Fruit fly (Drosophila melanogaster) whole organism, embryonic: ENCODE measurements around the gene Atg6.
A peak's percentile ranks its signal among the peaks of the same experiment; 100 is the strongest.

Source experiments
- Atf6 ChIP-seq: fragments of 200-800 bp; sonication (Bioruptor generic); IDR thresholded peaks from 2 replicates; pipeline ENCODE4 v1.3.6; 2022; ENCODE audit warnings: missing biosample characterization, missing genetic modification characterization
- BtbVII ChIP-seq: fragments of 200-800 bp; sonication (Bioruptor generic); optimal IDR thresholded peaks from 3 replicates; lab custom pipeline; 2017; ENCODE audit warnings: missing biosample characterization, mild to moderate bottlenecking, missing genetic modification characterization
- CG10267 ChIP-seq: fragments of 200-800 bp; sonication (Bioruptor generic); optimal IDR thresholded peaks from 2 replicates; lab custom pipeline; 2018; ENCODE audit warnings: missing biosample characterization, mild to moderate bottlenecking, missing genetic modification characterization, moderate library complexity
- CG10979 ChIP-seq: fragments of 200-800 bp; sonication (Bioruptor generic); optimal IDR thresholded peaks from 2 replicates; lab custom pipeline; 2018; ENCODE audit warnings: missing biosample characterization, mild to moderate bottlenecking, missing genetic modification characterization, moderate library complexity
- CG11247 ChIP-seq: fragments of 200-800 bp; sonication (Bioruptor generic); IDR thresholded peaks from 2 replicates; pipeline ENCODE4 v1.3.6; 2022; ENCODE audit warnings: missing biosample characterization, missing genetic modification characterization
- CG11398 ChIP-seq: fragments of 200-800 bp; sonication (Bioruptor generic); optimal IDR thresholded peaks from 2 replicates; lab custom pipeline; 2016; ENCODE audit warnings: missing biosample characterization, missing genetic modification characterization
- CG11695 ChIP-seq: fragments of 200-800 bp; sonication (Bioruptor generic); IDR thresholded peaks from 3 replicates; pipeline ENCODE4 v1.3.6; 2022; ENCODE audit warnings: missing biosample characterization, missing genetic modification characterization
- CG13287 ChIP-seq: fragments of 200-800 bp; sonication (Bioruptor generic); IDR thresholded peaks from 2 replicates; pipeline ENCODE4 v1.3.6; 2022; ENCODE audit warnings: missing biosample characterization, missing genetic modification characterization; ENCODE audit not compliant: partially characterized antibody
- CG2678 ChIP-seq: fragments of 200-800 bp; sonication (Bioruptor generic); optimal IDR thresholded peaks from 3 replicates; lab custom pipeline; 2019; ENCODE audit warnings: missing biosample characterization, mild to moderate bottlenecking, missing genetic modification characterization, moderate library complexity
- CG2889 ChIP-seq: fragments of 200-800 bp; sonication (Bioruptor generic); IDR thresholded peaks from 3 replicates; pipeline ENCODE4 v1.3.6; 2022; ENCODE audit warnings: missing biosample characterization, missing genetic modification characterization
- CG3163 ChIP-seq: fragments of 200-800 bp; sonication (Bioruptor generic); optimal IDR thresholded peaks from 3 replicates; lab custom pipeline; 2016; ENCODE audit warnings: missing biosample characterization, missing genetic modification characterization
- CG34376 ChIP-seq: fragments of 200-800 bp; sonication (Bioruptor generic); optimal IDR thresholded peaks from 2 replicates; lab custom pipeline; 2018; ENCODE audit warnings: missing biosample characterization, mild to moderate bottlenecking, missing genetic modification characterization
- CG3726 ChIP-seq: fragments of 200-800 bp; sonication (Bioruptor generic); IDR thresholded peaks from 3 replicates; pipeline ENCODE4, ENCODE4 v1.3.6; 2022; ENCODE audit warnings: missing biosample characterization, missing genetic modification characterization
- CG7372 ChIP-seq: fragments of 200-800 bp; sonication (Bioruptor generic); IDR thresholded peaks from 2 replicates; pipeline ENCODE4 v1.3.6; 2022; ENCODE audit warnings: missing biosample characterization, missing genetic modification characterization
- CG8359 ChIP-seq: fragments of 200-800 bp; sonication (Bioruptor generic); optimal IDR thresholded peaks from 2 replicates; lab custom pipeline; 2017; ENCODE audit warnings: missing biosample characterization, mild to moderate bottlenecking, missing genetic modification characterization, borderline replicate concordance
- D19A ChIP-seq: fragments of 200-800 bp; optimal IDR thresholded peaks from 3 replicates; lab custom pipeline; 2019; ENCODE audit warnings: missing biosample characterization, mild to moderate bottlenecking, missing genetic modification characterization, moderate library complexity
- D19B ChIP-seq: fragments of 200-800 bp; sonication (Bioruptor generic); optimal IDR thresholded peaks from 2 replicates; lab custom pipeline; 2017; ENCODE audit warnings: missing biosample characterization, mild to moderate bottlenecking, missing genetic modification characterization
- Dip2 ChIP-seq: fragments of 200-800 bp; sonication (Bioruptor generic); IDR thresholded peaks from 2 replicates; pipeline ENCODE4 v1.3.6; 2022; ENCODE audit warnings: missing biosample characterization, missing genetic modification characterization
- Drgx ChIP-seq: fragments of 200-800 bp; sonication (Bioruptor generic); IDR thresholded peaks from 2 replicates; pipeline ENCODE4 v1.3.6; 2022; ENCODE audit warnings: missing biosample characterization, missing genetic modification characterization
- GATAe ChIP-seq: fragments of 200-800 bp; sonication (Bioruptor generic); conservative IDR thresholded peaks from 2 replicates; pipeline ENCODE4 v1.3.6; 2022; ENCODE audit warnings: missing biosample characterization, missing genetic modification characterization
- Hr51 ChIP-seq, 2 experiments: fragments of 200-800 bp; sonication (Bioruptor generic); optimal IDR thresholded peaks; 2 replicates in 1 of 2; 3 replicates in 1 of 2; lab custom pipeline; 2016 to 2018; ENCODE audit warnings: missing biosample characterization in 2 of 2, missing genetic modification characterization in 2 of 2, mild to moderate bottlenecking in 1 of 2, moderate library complexity in 1 of 2
- Med ChIP-seq: fragments of 200-800 bp; sonication (Bioruptor generic); peaks from one replicate; lab custom pipeline; 2016; ENCODE audit warnings: missing biosample characterization, missing genetic modification characterization, mild to moderate bottlenecking, inconsistent platforms, moderate library complexity
- Oli ChIP-seq: fragments of 200-800 bp; sonication (Bioruptor generic); optimal IDR thresholded peaks from 2 replicates; lab custom pipeline; 2018; ENCODE audit warnings: missing biosample characterization, mild to moderate bottlenecking, missing genetic modification characterization, moderate library complexity
- Sox102F ChIP-seq: fragments of 200-800 bp; sonication (Bioruptor generic); optimal IDR thresholded peaks from 2 replicates; lab custom pipeline; 2018; ENCODE audit warnings: missing biosample characterization, mild to moderate bottlenecking, missing genetic modification characterization, moderate library complexity
- abd-A ChIP-seq: fragments of 200-800 bp; sonication (Bioruptor generic); optimal IDR thresholded peaks from 3 replicates; lab custom pipeline; 2019; ENCODE audit warnings: missing biosample characterization, mild to moderate bottlenecking, missing genetic modification characterization, moderate library complexity
- chinmo ChIP-seq: fragments of 200-800 bp; sonication (Bioruptor generic); IDR thresholded peaks from 4 replicates; pipeline ENCODE4 v1.3.6; 2022; ENCODE audit warnings: missing biosample characterization, missing genetic modification characterization; ENCODE audit not compliant: partially characterized antibody
- ci ChIP-seq: fragments of 200-800 bp; sonication (Bioruptor generic); IDR thresholded peaks from 3 replicates; pipeline ENCODE4 v1.3.6; 2022; ENCODE audit warnings: missing biosample characterization, missing genetic modification characterization
- exex ChIP-seq: fragments of 200-800 bp; sonication (Bioruptor generic); optimal IDR thresholded peaks from 4 replicates; lab custom pipeline; 2018; ENCODE audit warnings: missing biosample characterization, mild to moderate bottlenecking, missing genetic modification characterization, moderate library complexity
- inv ChIP-seq: fragments of 200-800 bp; sonication (Bioruptor generic); IDR thresholded peaks from 2 replicates; pipeline ENCODE4 v1.3.6; 2022; ENCODE audit warnings: missing biosample characterization, missing genetic modification characterization; ENCODE audit not compliant: partially characterized antibody
- jigr1 ChIP-seq: fragments of 200-800 bp; sonication (Bioruptor generic); IDR thresholded peaks from 3 replicates; pipeline ENCODE4 v1.3.6; 2022; ENCODE audit warnings: missing biosample characterization, missing genetic modification characterization
- lmd ChIP-seq: fragments of 200-800 bp; sonication (Bioruptor generic); IDR thresholded peaks from 2 replicates; pipeline ENCODE4 v1.3.6; 2022; ENCODE audit warnings: missing biosample characterization, missing genetic modification characterization
- mirr ChIP-seq: fragments of 200-800 bp; sonication (Bioruptor generic); optimal IDR thresholded peaks from 3 replicates; lab custom pipeline; 2018; ENCODE audit warnings: missing biosample characterization, mild to moderate bottlenecking, missing genetic modification characterization
- nom ChIP-seq: fragments of 200-800 bp; sonication (Bioruptor generic); optimal IDR thresholded peaks from 2 replicates; lab custom pipeline; 2017; ENCODE audit warnings: missing biosample characterization, missing genetic modification characterization, mild to moderate bottlenecking, moderate library complexity, missing genetic modification reagents
- otp ChIP-seq: fragments of 200-800 bp; sonication (Bioruptor generic); IDR thresholded peaks from 3 replicates; pipeline ENCODE4, ENCODE4 v1.3.6; 2022; ENCODE audit warnings: missing biosample characterization, missing genetic modification characterization
- pan ChIP-seq, 4 experiments: fragments of >200 bp in 3 of 4; fragments of 200-800 bp in 1 of 4; sonication (Bioruptor generic) in 1 of 4; optimal IDR thresholded peaks in 3 of 4; IDR thresholded peaks in 1 of 4; 2 replicates each; pipeline versions ENCODE4 v1.3.6 to Lab custom; 2017 to 2022; ENCODE audit warnings: missing biosample characterization in 2 of 4, missing genetic modification characterization in 2 of 4, mixed read lengths in 1 of 4
- row ChIP-seq: fragments of 200-800 bp; sonication (Bioruptor generic); IDR thresholded peaks from 3 replicates; pipeline ENCODE4 v1.3.6; 2022; ENCODE audit warnings: missing biosample characterization, missing genetic modification characterization
- run ChIP-seq: fragments of 200-800 bp; sonication (Bioruptor generic); optimal IDR thresholded peaks from 3 replicates; lab custom pipeline; 2018; ENCODE audit warnings: missing biosample characterization, mild to moderate bottlenecking, missing genetic modification characterization
- sd ChIP-seq: fragments of 200-800 bp; sonication (Bioruptor generic); optimal IDR thresholded peaks from 3 replicates; lab custom pipeline; 2018; ENCODE audit warnings: missing biosample characterization, mild to moderate bottlenecking, missing genetic modification characterization, moderate library complexity
- sob ChIP-seq: fragments of 200-800 bp; sonication (Bioruptor generic); IDR thresholded peaks from 2 replicates; pipeline ENCODE4 v1.3.6; 2022; ENCODE audit warnings: missing biosample characterization, missing genetic modification characterization
- sqz ChIP-seq: fragments of 200-800 bp; sonication (Bioruptor generic); optimal IDR thresholded peaks from 3 replicates; lab custom pipeline; 2018; ENCODE audit warnings: missing biosample characterization, mild to moderate bottlenecking, missing genetic modification characterization
- stc ChIP-seq: fragments of 200-800 bp; sonication (Bioruptor generic); IDR thresholded peaks from 2 replicates; pipeline ENCODE4 v1.3.6; 2022; ENCODE audit warnings: missing biosample characterization, missing genetic modification characterization
- vvl ChIP-seq: fragments of 200-800 bp; sonication (Bioruptor generic); IDR thresholded peaks from 2 replicates; pipeline ENCODE4 v1.3.6; 2022; ENCODE audit warnings: missing biosample characterization, missing genetic modification characterization
- zfh1 ChIP-seq: fragments of 200-800 bp; sonication (Bioruptor generic); IDR thresholded peaks from 3 replicates; pipeline ENCODE4 v1.3.6; 2022; ENCODE audit warnings: missing biosample characterization, missing genetic modification characterization

Gene Atg6

dm6 chr3R:24024123-24024522 is 26.5 kb downstream of the Atg6 start:
- TF ChIP-seq CG3163 (GFP tag; lab: Kevin White, UChicago) (no peak), nom (peak; percentile 16)

- TF ChIP-seq CG13287 (no peak), CG11247 (GFP tag; lab: Robert Waterston, UW) (no peak), abd-A (tag; lab: Kevin White, UChicago) (peak; percentile 3), sd (tag; lab: Kevin White, UChicago) (peak; percentile 94), CG3726 (no peak), nom (no peak), Med (GFP tag; lab: Kevin White, UChicago) (peak; percentile 39)
These were observed 28.7 kb downstream of the Atg6 start for dm6 chr3R:24021895-24022294.

- TF ChIP-seq otp (GFP tag; lab: Robert Waterston, UW): 0 out of 3 replicates have a peak, but pooled peaks have one; percentile 36
- TF ChIP-seq pan (optimal IDR thresholded peaks at IDR 0.05; lab: Kevin White, UChicago): no peak
- TF ChIP-seq pan (GFP tag; optimal IDR thresholded peaks at IDR 0.05 in 1 of 2, IDR thresholded peaks at IDR 0.05 in 1 of 2): peak in 1 of 2 experiments; percentile 37
- no peak for TF ChIP-seq inv (GFP tag; lab: Robert Waterston, UW)
- peak; percentile 52; the same call in 1 of the 2 replicates for TF ChIP-seq CG7372
- no peak for TF ChIP-seq CG11398 (GFP tag; lab: Kevin White, UChicago)
- peak; percentile 54 for TF ChIP-seq Med (GFP tag; lab: Kevin White, UChicago)
- peak; percentile 34 for TF ChIP-seq D19B
- TF ChIP-seq vvl (GFP tag; lab: Robert Waterston, UW): 0 out of 2 replicates have a peak, but pooled peaks have one; percentile 15
- TF ChIP-seq Hr51 (GFP tag; optimal IDR thresholded peaks at IDR 0.05; lab: Kevin White, UChicago): peak in 1 of 2 experiments; percentile 10
- no peak for TF ChIP-seq Dip2
- TF ChIP-seq Drgx (GFP tag; lab: Robert Waterston, UW): 0 out of 2 replicates have a peak, but pooled peaks have one; percentile 43
- TF ChIP-seq CG11695 (GFP tag; lab: Robert Waterston, UW): 0 out of 3 replicates have a peak, but pooled peaks have one; percentile 25
- peak; percentile 10 for TF ChIP-seq Oli (tag; lab: Kevin White, UChicago)
- TF ChIP-seq zfh1 (GFP tag; lab: Robert Waterston, UW): no peak
- TF ChIP-seq Sox102F (GFP tag; lab: Kevin White, UChicago): peak; percentile 9
- TF ChIP-seq lmd: no peak
- TF ChIP-seq stc (GFP tag; lab: Robert Waterston, UW): peak; percentile 8; the same call in 1 of the 2 replicates
- TF ChIP-seq row (GFP tag; lab: Robert Waterston, UW): peak; percentile 26; the same call in 1 of the 3 replicates
These were observed 32.9 kb downstream of the Atg6 start for dm6 chr3R:24017648-24018047.

DNA sequence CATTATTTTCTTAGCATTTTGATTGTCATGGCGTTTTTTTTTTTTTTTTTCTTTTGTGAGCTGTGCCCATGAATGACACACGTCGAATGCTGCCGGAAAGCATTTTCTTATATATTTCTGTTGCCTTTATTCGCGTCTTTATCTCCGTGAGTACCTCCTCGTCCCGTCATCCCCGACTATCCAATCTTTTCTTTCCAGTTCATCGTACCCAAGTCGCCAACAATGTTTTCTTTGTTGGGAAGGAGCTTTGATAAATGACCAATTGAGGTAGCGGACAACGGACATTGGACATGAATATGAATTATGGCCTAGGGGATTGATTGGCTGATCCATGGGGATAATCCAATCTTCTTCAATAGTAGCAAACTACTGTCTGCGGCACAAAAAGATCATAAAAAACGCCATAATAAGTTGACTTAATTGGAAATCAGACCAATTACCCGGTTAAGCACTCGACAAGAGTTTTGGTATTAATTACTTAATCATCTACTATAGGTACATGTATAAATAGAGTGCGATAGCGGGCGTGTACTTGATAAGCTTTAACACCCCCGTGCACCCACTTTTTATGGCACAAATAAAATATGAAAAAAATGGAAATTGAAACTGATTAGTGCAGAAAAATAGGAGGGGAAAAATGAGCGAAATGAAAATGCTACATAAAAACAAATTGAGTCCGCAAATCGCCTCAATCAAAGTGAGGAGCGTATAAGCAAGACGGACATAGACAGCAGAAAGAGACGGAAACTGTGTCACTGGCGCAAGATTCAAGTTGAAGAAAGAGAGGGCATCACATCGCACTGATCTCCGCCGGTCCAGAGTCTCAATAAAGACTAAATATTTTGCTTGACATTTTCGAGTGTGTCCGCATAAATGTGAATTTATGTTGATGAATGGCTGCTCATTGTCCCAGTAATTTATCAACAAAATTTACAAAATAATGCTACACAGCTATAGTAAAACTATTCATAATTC is 34.4 kb downstream of the Atg6 start:
- TF ChIP-seq exex (tag; lab: Kevin White, UChicago) (peak; percentile 89), CG2889 (0 out of 3 replicates have a peak, but pooled peaks have one; percentile 11), mirr (GFP tag; lab: Kevin White, UChicago) (peak; percentile 3), sqz (GFP tag; lab: Kevin White, UChicago) (peak; percentile 10), CG10267 (tag; lab: Kevin White, UChicago) (no peak), CG2678 (tag; lab: Kevin White, UChicago) (peak; percentile 41), BtbVII (GFP tag; lab: Kevin White, UChicago) (peak; percentile 28), jigr1 (GFP tag; lab: Robert Waterston, UW) (no peak), Atf6 (GFP tag; lab: Robert Waterston, UW) (peak; percentile 21; the same call in 1 of the 2 replicates), CG34376 (GFP tag; lab: Kevin White, UChicago) (peak; percentile 44), GATAe (GFP tag; lab: Robert Waterston, UW) (peak; percentile 46), sob (GFP tag; lab: Robert Waterston, UW) (no peak), chinmo (GFP tag; lab: Robert Waterston, UW) (0 out of 4 replicates have a peak, but pooled peaks have one; percentile 73), D19A (tag; lab: Kevin White, UChicago) (no peak), CG10979 (no peak), CG8359 (GFP tag; lab: Kevin White, UChicago) (no peak), run (tag; lab: Kevin White, UChicago) (no peak), ci (0 out of 3 replicates have a peak, but pooled peaks have one; percentile 19)
